Worm (Caenorhabditis elegans) whole organism, L3 larva: Measurements from ENCODE around the gene F49E12.7.
A peak's percentile ranks its signal among the peaks of the same experiment; 100 is the strongest.

Experiments used
- ZK546.5 ChIP-seq: sonication (generic microtip); optimal IDR thresholded peaks from 2 replicates; lab custom pipeline; 2017; ENCODE audit warnings: missing biosample characterization, missing genetic modification characterization
- aly-2 ChIP-seq: fragments of 150-350 bp; optimal IDR thresholded peaks from 2 replicates; lab custom pipeline; 2014; ENCODE audit warnings: missing biosample characterization, missing genetic modification characterization
- ama-1 ChIP-seq: fragments of 150-350 bp; optimal IDR thresholded peaks from 2 replicates; lab custom pipeline; 2018
- ceh-16 ChIP-seq: sonication (generic microtip); optimal IDR thresholded peaks from 2 replicates; lab custom pipeline; 2017; ENCODE audit warnings: missing biosample characterization, missing genetic modification characterization
- ceh-28 ChIP-seq: fragments of 150-350 bp; optimal IDR thresholded peaks from 2 replicates; lab custom pipeline; 2014; ENCODE audit warnings: missing biosample characterization, missing genetic modification reagents, missing genetic modification characterization
- ceh-82 ChIP-seq: fragments of 150-350 bp; optimal IDR thresholded peaks from 2 replicates; lab custom pipeline; 2014; ENCODE audit warnings: missing biosample characterization, missing genetic modification characterization
- daf-12 ChIP-seq: fragments of 150-350 bp; optimal IDR thresholded peaks from 2 replicates; lab custom pipeline; 2014; ENCODE audit warnings: missing biosample characterization, missing genetic modification reagents, missing genetic modification characterization
- egl-27 ChIP-seq: sonication (generic microtip); optimal IDR thresholded peaks from 4 replicates; lab custom pipeline; 2017; ENCODE audit warnings: missing biosample characterization, missing genetic modification reagents, missing genetic modification characterization
- egl-5 ChIP-seq: fragments of 150-350 bp; optimal IDR thresholded peaks from 2 replicates; lab custom pipeline; 2017; ENCODE audit warnings: missing biosample characterization, missing genetic modification reagents, missing genetic modification characterization, inconsistent platforms
- elt-3 ChIP-seq, 3 experiments: fragments of 150-350 bp in 1 of 3; sonication (generic microtip) in 2 of 3; optimal IDR thresholded peaks; 2 replicates in 2 of 3; 4 replicates in 1 of 3; lab custom pipeline; 2014 to 2017; ENCODE audit warnings: missing biosample characterization in 3 of 3, missing genetic modification characterization in 3 of 3
- eor-1 ChIP-seq, 2 experiments: fragments of 150-350 bp; optimal IDR thresholded peaks; 2 replicates each; lab custom pipeline; 2014 to 2018; ENCODE audit warnings: missing biosample characterization in 2 of 2, missing genetic modification characterization in 2 of 2
- fkh-10 ChIP-seq: sonication (generic microtip); optimal IDR thresholded peaks from 2 replicates; lab custom pipeline; 2017; ENCODE audit warnings: missing biosample characterization, missing genetic modification reagents, missing genetic modification characterization
- fkh-2 ChIP-seq: fragments of 150-350 bp; optimal IDR thresholded peaks from 2 replicates; lab custom pipeline; 2014; ENCODE audit warnings: missing biosample characterization, missing genetic modification reagents, missing genetic modification characterization
- lin-15B ChIP-seq: fragments of 150-350 bp; optimal IDR thresholded peaks from 2 replicates; lab custom pipeline; 2014; ENCODE audit warnings: missing biosample characterization, missing genetic modification characterization
- lin-39 ChIP-seq: fragments of 150-350 bp; optimal IDR thresholded peaks from 2 replicates; lab custom pipeline; 2018; ENCODE audit warnings: missing biosample characterization, missing genetic modification reagents, missing genetic modification characterization
- mdl-1 ChIP-seq: fragments of 150-350 bp; optimal IDR thresholded peaks from 2 replicates; lab custom pipeline; 2014; ENCODE audit warnings: missing biosample characterization, missing genetic modification characterization
- nfya-1 ChIP-seq: sonication (generic microtip); optimal IDR thresholded peaks from 2 replicates; lab custom pipeline; 2017; ENCODE audit warnings: missing genetic modification characterization, mild to moderate bottlenecking, missing compliant biosample characterization, antibody characterized with exemption, moderate library complexity; ENCODE audit not compliant: insufficient read depth
- nhr-11 ChIP-seq: fragments of 150-350 bp; optimal IDR thresholded peaks from 2 replicates; lab custom pipeline; 2014; ENCODE audit warnings: missing biosample characterization, missing genetic modification characterization
- nhr-23 ChIP-seq: fragments of 150-350 bp; optimal IDR thresholded peaks from 2 replicates; lab custom pipeline; 2014; ENCODE audit warnings: missing biosample characterization, missing genetic modification reagents, missing genetic modification characterization
- nhr-237 ChIP-seq: fragments of 150-350 bp; optimal IDR thresholded peaks from 2 replicates; lab custom pipeline; 2014; ENCODE audit warnings: missing biosample characterization, missing genetic modification characterization
- nhr-25 ChIP-seq: sonication (generic microtip); optimal IDR thresholded peaks from 2 replicates; lab custom pipeline; 2017; ENCODE audit warnings: missing biosample characterization, missing genetic modification characterization
- nhr-43 ChIP-seq: sonication (generic microtip); optimal IDR thresholded peaks from 2 replicates; lab custom pipeline; 2016; ENCODE audit warnings: mild to moderate bottlenecking, missing genetic modification characterization, missing compliant biosample characterization; ENCODE audit not compliant: poor library complexity, severe bottlenecking
- nhr-67 ChIP-seq: fragments of 150-350 bp; optimal IDR thresholded peaks from 2 replicates; lab custom pipeline; 2014; ENCODE audit warnings: missing biosample characterization, missing genetic modification characterization
- nhr-76 ChIP-seq: fragments of 150-350 bp; sonication (generic microtip); optimal IDR thresholded peaks from 5 replicates; lab custom pipeline; 2014; ENCODE audit warnings: missing biosample characterization, missing genetic modification characterization
- nhr-77 ChIP-seq: fragments of 150-350 bp; optimal IDR thresholded peaks from 2 replicates; lab custom pipeline; 2014; ENCODE audit warnings: missing biosample characterization, missing genetic modification characterization
- pqm-1 ChIP-seq: fragments of 150-350 bp; optimal IDR thresholded peaks from 2 replicates; lab custom pipeline; 2017; ENCODE audit warnings: missing biosample characterization, missing genetic modification characterization, inconsistent platforms
- sea-2 ChIP-seq: fragments of 150-350 bp; sonication (generic microtip); optimal IDR thresholded peaks from 4 replicates; lab custom pipeline; 2014; ENCODE audit warnings: missing biosample characterization, missing genetic modification reagents, missing genetic modification characterization
- skn-1 ChIP-seq: fragments of 150-350 bp; optimal IDR thresholded peaks from 2 replicates; lab custom pipeline; 2014; ENCODE audit warnings: missing biosample characterization, missing genetic modification characterization
- tbx-2 ChIP-seq: sonication (generic microtip); optimal IDR thresholded peaks from 2 replicates; lab custom pipeline; 2016; ENCODE audit warnings: mild to moderate bottlenecking, missing genetic modification characterization, missing compliant biosample characterization
- unc-62 ChIP-seq: fragments of 150-350 bp; sonication (generic microtip); optimal IDR thresholded peaks from 4 replicates; lab custom pipeline; 2014; ENCODE audit warnings: missing biosample characterization, missing genetic modification reagents, missing genetic modification characterization
- ztf-11 ChIP-seq: fragments of 150-350 bp; optimal IDR thresholded peaks from 2 replicates; lab custom pipeline; 2014; ENCODE audit warnings: missing biosample characterization, missing genetic modification characterization
- ztf-4 ChIP-seq: fragments of 150-350 bp; optimal IDR thresholded peaks from 2 replicates; lab custom pipeline; 2014; ENCODE audit warnings: missing biosample characterization, missing genetic modification characterization

The F49E12.7 gene

ce11 chrII:8440097-8440496, 44.2 kb upstream of the F49E12.7 start:
- TF ChIP-seq nhr-77 (tag; lab: Kevin White, UChicago) (no peak), elt-3 (tag; optimal IDR thresholded peaks at IDR 0.05; lab: Kevin White, UChicago) (peak in 1 of 3 experiments; percentile 41), nhr-23 (tag; lab: Kevin White, UChicago) (peak; percentile 50), nhr-67 (tag; lab: Kevin White, UChicago) (no peak), nhr-43 (tag; lab: Kevin White, UChicago) (peak; percentile 51), nhr-25 (tag; lab: Kevin White, UChicago) (peak; percentile 74)
- TF ChIP-seq, all 47 proteins: peak for 4

- TF ChIP-seq nhr-25 (tag; lab: Kevin White, UChicago) (peak; percentile 80), nhr-23 (tag; lab: Kevin White, UChicago) (peak; percentile 21), nhr-76 (tag; lab: Kevin White, UChicago) (no peak), fkh-2 (no peak)
These were observed 42.9 kb upstream of the F49E12.7 start, which contains the start of gene lips-10 for ce11 chrII:8438791-8439287. TSS of gene lips-10 (plus strand) at chrII:8439168.

ce11 chrII:8437035-8437434, 41.1 kb upstream of the F49E12.7 start, which contains the start of gene acp-3:
TSS of gene acp-3 (minus strand) at chrII:8437135.
- TF ChIP-seq nhr-25 (tag; lab: Kevin White, UChicago) = no peak
- no peak for TF ChIP-seq ceh-82 (tag; lab: Kevin White, UChicago)
- no peak for TF ChIP-seq ztf-4 (tag; lab: Kevin White, UChicago)
- TF ChIP-seq ceh-28 (tag; lab: Kevin White, UChicago) = no peak
- TF ChIP-seq lin-15B = no peak
- no peak for TF ChIP-seq fkh-10 (GFP tag; lab: Kevin White, UChicago)
- no peak for TF ChIP-seq elt-3 (tag; optimal IDR thresholded peaks at IDR 0.05; lab: Kevin White, UChicago)
- TF ChIP-seq fkh-2 = no peak
- no peak for TF ChIP-seq ztf-11
- no peak for TF ChIP-seq nhr-237
- TF ChIP-seq daf-12 = no peak
- TF ChIP-seq tbx-2 (tag; lab: Kevin White, UChicago) = no peak
- no peak for TF ChIP-seq pqm-1 (tag; lab: Kevin White, UChicago)
- TF ChIP-seq egl-5 (tag; lab: Kevin White, UChicago) = no peak
- no peak for TF ChIP-seq nhr-11

ce11 chrII:8435005-8435404, 39.1 kb upstream of the F49E12.7 start, which contains the start of gene acp-4:
TSS of gene acp-4 (minus strand) at chrII:8435105.
- TF ChIP-seq ceh-82 (tag; lab: Kevin White, UChicago) = no peak
- TF ChIP-seq mdl-1 (tag; lab: Kevin White, UChicago) = no peak
- TF ChIP-seq unc-62 (GFP tag; lab: Kevin White, UChicago) = no peak
- TF ChIP-seq ama-1 (lab: Kevin White, UChicago) = no peak
- no peak for TF ChIP-seq daf-12
- TF ChIP-seq nfya-1 (tag; lab: Kevin White, UChicago) = no peak
- TF ChIP-seq nhr-237 = no peak
- TF ChIP-seq sea-2 (GFP tag; lab: Kevin White, UChicago) = no peak
- no peak for TF ChIP-seq skn-1 (tag; lab: Kevin White, UChicago)
- TF ChIP-seq aly-2 (tag; lab: Kevin White, UChicago) = no peak
- no peak for TF ChIP-seq lin-39 (tag; lab: Kevin White, UChicago)
- no peak for TF ChIP-seq nhr-11
- TF ChIP-seq ztf-4 (tag; lab: Kevin White, UChicago) = no peak
- TF ChIP-seq nhr-76 (tag; lab: Kevin White, UChicago) = no peak

- TF ChIP-seq nhr-77 (tag; lab: Kevin White, UChicago) (no peak), nhr-11 (no peak), nhr-67 (tag; lab: Kevin White, UChicago) (no peak), ama-1 (lab: Kevin White, UChicago) (no peak), egl-27 (no peak), ceh-16 (tag; lab: Kevin White, UChicago) (no peak), elt-3 (tag; optimal IDR thresholded peaks at IDR 0.05; lab: Kevin White, UChicago) (no peak), fkh-2 (no peak), ZK546.5 (tag; lab: Kevin White, UChicago) (no peak), eor-1 (tag; optimal IDR thresholded peaks at IDR 0.05; lab: Kevin White, UChicago) (no peak), lin-15B (no peak), ceh-28 (tag; lab: Kevin White, UChicago) (no peak)
These were observed 36.0 kb upstream of the F49E12.7 start, which contains the start of gene acp-2 for ce11 chrII:8431954-8432353. TSS of gene acp-2 (minus strand) at chrII:8432054.
